Worm (Caenorhabditis elegans) whole organism, L2 larva: ENCODE results near the gene dhs-16.

Experiments
- C34F6.9 ChIP-seq: fragments of 150-350 bp; optimal IDR thresholded peaks from 2 replicates; lab custom pipeline; 2014; ENCODE audit warnings: missing biosample characterization, missing genetic modification characterization
- blmp-1 ChIP-seq: sonication (generic microtip); optimal IDR thresholded peaks from 2 replicates; lab custom pipeline; 2017; ENCODE audit warnings: missing genetic modification characterization, mild to moderate bottlenecking, missing compliant biosample characterization, antibody characterized with exemption, moderate library complexity; ENCODE audit not compliant: insufficient read depth
- ceh-16 ChIP-seq: fragments of 150-350 bp; optimal IDR thresholded peaks from 2 replicates; lab custom pipeline; 2014; ENCODE audit warnings: missing biosample characterization, missing genetic modification characterization
- elt-3 ChIP-seq: sonication (generic microtip); optimal IDR thresholded peaks from 2 replicates; lab custom pipeline; 2017; ENCODE audit warnings: missing biosample characterization, missing genetic modification characterization

DNA sequence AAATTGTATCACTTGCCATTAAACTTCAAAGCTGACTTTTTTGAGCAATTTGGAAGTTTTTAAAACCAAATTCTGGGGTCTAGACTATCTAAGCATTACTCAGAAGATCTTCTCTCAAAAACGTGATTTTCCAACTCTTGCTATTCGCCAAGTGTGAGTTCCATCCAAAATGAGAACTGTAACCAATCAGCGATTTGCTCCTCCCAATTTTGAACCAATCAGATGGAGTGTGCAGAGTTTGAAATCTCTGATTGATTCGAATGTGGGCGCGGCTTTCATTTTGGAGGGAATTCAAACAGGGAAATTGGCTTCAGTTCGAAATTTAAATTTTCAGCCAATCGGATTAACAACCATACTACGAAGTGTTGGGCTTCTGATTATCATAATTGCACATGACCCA is 30.5 kb upstream of the dhs-16 start:
- no peak for TF ChIP-seq C34F6.9 (tag; lab: Kevin White, UChicago)
- TF ChIP-seq ceh-16 (tag; lab: Kevin White, UChicago): no peak
- no peak for TF ChIP-seq elt-3 (tag; lab: Kevin White, UChicago)
- no peak for TF ChIP-seq blmp-1 (tag; lab: Kevin White, UChicago)
